Worm (Caenorhabditis elegans) whole organism, young adult: ENCODE results near the gene srab-22.

ENCODE experiments used
- Y53G8AR.9 ChIP-seq: fragments of 200-800 bp; sonication (Bioruptor generic); conservative IDR thresholded peaks from 2 replicates; pipeline ENCODE4 v1.3.6; 2022; ENCODE audit warnings: missing genetic modification reagents, missing genetic modification characterization, missing compliant biosample characterization

srab-22 gene

DNA sequence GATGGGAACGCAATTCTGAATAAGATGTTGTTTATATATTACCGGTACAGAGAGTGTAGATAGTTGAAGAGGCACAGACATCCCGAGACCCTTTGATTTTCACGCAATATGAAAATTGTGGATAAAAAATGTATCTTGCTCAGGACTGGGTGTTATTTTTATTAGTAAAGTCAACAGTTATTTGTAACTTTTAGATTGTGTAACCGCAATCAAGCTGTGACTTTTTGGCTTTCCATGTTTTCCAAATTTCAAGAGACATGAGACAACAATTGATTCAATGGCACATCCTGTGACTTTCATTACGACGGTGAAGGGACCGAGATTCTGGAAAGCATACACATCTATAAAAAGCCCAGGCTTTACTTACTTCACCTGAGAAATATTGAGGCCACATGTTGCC lies 50.1 kb downstream of the srab-22 start:
- TF ChIP-seq Y53G8AR.9 (GFP tag; lab: Robert Waterston, UW) = no peak
- TF ChIP-seq, all 124 proteins: peak for 0
